Worm (Caenorhabditis elegans): ENCODE results near the gene str-77.

DNA sequence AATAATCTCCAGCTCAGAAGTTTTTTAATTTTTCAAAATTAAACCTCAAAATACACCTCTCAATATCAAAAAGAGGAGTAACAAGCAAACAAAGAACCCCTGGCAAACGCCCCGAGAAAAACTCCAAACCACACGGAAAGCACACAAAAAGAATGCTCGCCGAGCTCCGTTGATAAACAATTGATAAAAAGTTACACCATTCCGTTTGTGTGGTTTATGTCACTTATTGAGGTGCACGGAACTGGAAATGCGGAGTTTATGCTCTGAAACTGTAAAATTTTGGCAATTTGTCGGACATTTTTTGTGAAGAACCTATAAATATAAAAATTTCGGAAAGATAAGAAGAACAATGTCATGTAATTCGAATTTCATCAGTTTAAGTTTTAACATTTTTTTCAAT, 33.6 kb downstream of the str-77 start:
- TF ChIP-seq ceh-91 (GFP tag; IDR thresholded peaks at IDR 0.05) (no peak), nhr-27 (tag; optimal IDR thresholded peaks at IDR 0.05) (no peak), ets-4 (GFP tag; optimal IDR thresholded peaks at IDR 0.05) (no peak), snpc-4 (GFP tag; optimal IDR thresholded peaks at IDR 0.05) (no peak), snpc-4 (tag; optimal IDR thresholded peaks at IDR 0.05) (peak in 1 of 4 experiments; percentile 14)

All from whole organism, young adult.